Worm (Caenorhabditis elegans): Measurements from ENCODE around the gene srz-19.

Gene srz-19

ce11 chrIV:3902955-3903354 is 16.7 kb upstream of the srz-19 start, which contains the start of gene F56D6.6:
TSS of gene F56D6.6 (plus strand) at chrIV:3903255.
- TF ChIP-seq xnd-1 (tag; optimal IDR thresholded peaks at IDR 0.05) = no peak
- no peak for TF ChIP-seq F57A8.1 (GFP tag; optimal IDR thresholded peaks at IDR 0.05)
- TF ChIP-seq bed-1 (GFP tag; IDR thresholded peaks at IDR 0.05) = no peak
- TF ChIP-seq pha-4 (tag; optimal IDR thresholded peaks at IDR 0.05) = no peak
- no peak for TF ChIP-seq B0035.1 (tag; optimal IDR thresholded peaks at IDR 0.05)
- no peak for TF ChIP-seq unc-130 (GFP tag; optimal IDR thresholded peaks at IDR 0.05)
- TF ChIP-seq cebp-2 (GFP tag; IDR thresholded peaks at IDR 0.05) = no peak
- TF ChIP-seq madf-3 (GFP tag; IDR thresholded peaks at IDR 0.05) = no peak
- TF ChIP-seq hrde-1 (tag; optimal IDR thresholded peaks at IDR 0.05; ENCODE audit: borderline replicate concordance) = no peak
- no peak for TF ChIP-seq ceh-27 (GFP tag; optimal IDR thresholded peaks at IDR 0.05)
- TF ChIP-seq dpff-1 (tag; optimal IDR thresholded peaks at IDR 0.05) = no peak
- no peak for TF ChIP-seq ceh-58 (GFP tag; IDR thresholded peaks at IDR 0.05)
- no peak for TF ChIP-seq rec-8 (tag; optimal IDR thresholded peaks at IDR 0.05)
- TF ChIP-seq ama-1 (optimal IDR thresholded peaks at IDR 0.05) = no peak
- no peak for TF ChIP-seq ama-1 (GFP tag; optimal IDR thresholded peaks at IDR 0.05)
- no peak for TF ChIP-seq lin-35 (GFP tag; optimal IDR thresholded peaks at IDR 0.05)
- no peak for TF ChIP-seq tlf-1 (GFP tag; optimal IDR thresholded peaks at IDR 0.05)
- no peak for TF ChIP-seq ceh-91 (GFP tag; IDR thresholded peaks at IDR 0.05)
- no peak for TF ChIP-seq B0261.1 (tag; optimal IDR thresholded peaks at IDR 0.05)
- TF ChIP-seq ztf-22 (GFP tag; optimal IDR thresholded peaks at IDR 0.05) = no peak

- TF ChIP-seq ets-4 (GFP tag; optimal IDR thresholded peaks at IDR 0.05) (no peak), dox-1 (GFP tag; IDR thresholded peaks at IDR 0.05) (no peak), aptf-2 (GFP tag; conservative IDR thresholded peaks at IDR 0.05) (no peak), die-1 (tag; optimal IDR thresholded peaks at IDR 0.05) (no peak), pbrm-1 (GFP tag; IDR thresholded peaks at IDR 0.05) (no peak)
Observed at ce11 chrIV:3904620-3905019, 15.0 kb upstream of the srz-19 start, which contains the start of gene F56D6.21. TSS of gene F56D6.21 (plus strand) at chrIV:3904920.

- TF ChIP-seq lin-54 (GFP tag; optimal IDR thresholded peaks at IDR 0.05) (no peak), fkh-3 (tag; optimal IDR thresholded peaks at IDR 0.05) (no peak), die-1 (tag; optimal IDR thresholded peaks at IDR 0.05) (no peak), F49E8.2 (tag; optimal IDR thresholded peaks at IDR 0.05; ENCODE audit: insufficient read depth) (no peak), egrh-3 (GFP tag; IDR thresholded peaks at IDR 0.05) (no peak), mel-28 (tag; optimal IDR thresholded peaks at IDR 0.05; ENCODE audit: borderline replicate concordance) (no peak), cebp-2 (GFP tag; IDR thresholded peaks at IDR 0.05) (no peak)
Observed at ce11 chrIV:3906393-3906792, 13.2 kb upstream of the srz-19 start, which contains the start of gene F56D6.11. TSS of gene F56D6.11 (minus strand) at chrIV:3906493.

ce11 chrIV:3907506-3908188 is 12.0 kb upstream of the srz-19 start, which contains the start of the genes F56D6.22 and F56D6.12:
TSS of gene F56D6.22 (minus strand) at chrIV:3907606.
TSS of gene F56D6.12 (plus strand) at chrIV:3908138.
- TF ChIP-seq ztf-25 (GFP tag; IDR thresholded peaks at IDR 0.05) (no peak), Y79H2A.3 (GFP tag; conservative IDR thresholded peaks at IDR 0.05) (no peak), Y67H2A.10 (GFP tag; conservative IDR thresholded peaks at IDR 0.05) (no peak), chd-7 (tag; optimal IDR thresholded peaks at IDR 0.05) (no peak), B0336.3 (GFP tag; IDR thresholded peaks at IDR 0.05) (no peak), tbp1 (GFP tag; optimal IDR thresholded peaks at IDR 0.05) (no peak), Y95B8A.8 (GFP tag; IDR thresholded peaks at IDR 0.05) (no peak), F23B12.7 (tag; optimal IDR thresholded peaks at IDR 0.05; ENCODE audit: insufficient read depth) (no peak), D2030.7 (GFP tag; IDR thresholded peaks at IDR 0.05) (no peak), ZK185.1 (tag; optimal IDR thresholded peaks at IDR 0.05; ENCODE audit: poor library complexity, severe bottlenecking) (no peak)
